Worm (Caenorhabditis elegans): ENCODE results near the gene F39H12.1.

F39H12.1 gene

DNA sequence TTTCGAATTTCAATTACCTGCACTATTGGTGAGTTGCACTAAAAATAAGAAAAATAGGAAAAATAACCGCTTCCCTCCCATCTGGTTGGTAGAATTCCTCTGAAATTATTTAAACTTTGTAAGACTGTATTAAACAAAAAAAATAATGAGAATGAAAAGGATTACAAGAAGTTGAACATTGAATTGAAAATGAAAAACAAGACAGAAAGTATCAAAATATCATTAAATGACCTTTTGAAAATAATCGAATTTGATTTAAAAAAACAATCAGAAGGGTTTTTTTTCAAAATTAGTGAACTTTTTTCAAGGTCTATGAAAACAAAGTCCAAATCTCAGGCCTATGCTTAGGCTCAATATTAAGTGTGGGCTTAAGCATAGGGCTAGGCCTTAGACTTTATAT, 16.8 kb downstream of the F39H12.1 start, which contains the start of gene igcm-1:
TSS of gene igcm-1 (minus strand) at position 101 of the 400 bp plus-strand sequence.
- TF ChIP-seq hmg-1.2 (GFP tag; IDR thresholded peaks at IDR 0.05) (no peak), nfyb-1 (GFP tag; IDR thresholded peaks at IDR 0.05) (no peak), athp-1 (tag; optimal IDR thresholded peaks at IDR 0.05) (no peak), tlf-1 (GFP tag; optimal IDR thresholded peaks at IDR 0.05) (no peak), ccch-3 (GFP tag; optimal IDR thresholded peaks at IDR 0.05) (no peak), F23B12.7 (tag; optimal IDR thresholded peaks at IDR 0.05; ENCODE audit: insufficient read depth) (no peak), gei-17 (GFP tag; optimal IDR thresholded peaks at IDR 0.05) (no peak), lsl-1 (GFP tag; optimal IDR thresholded peaks at IDR 0.05) (no peak), F57A8.1 (GFP tag; optimal IDR thresholded peaks at IDR 0.05) (no peak), atf-7 (tag; optimal IDR thresholded peaks at IDR 0.05) (no peak), mxl-1 (tag; optimal IDR thresholded peaks at IDR 0.05) (no peak), madf-3 (GFP tag; IDR thresholded peaks at IDR 0.05) (no peak), rec-8 (tag; optimal IDR thresholded peaks at IDR 0.05) (no peak), K11D2.4 (GFP tag; IDR thresholded peaks at IDR 0.05) (no peak), bed-1 (GFP tag; IDR thresholded peaks at IDR 0.05) (no peak)

DNA sequence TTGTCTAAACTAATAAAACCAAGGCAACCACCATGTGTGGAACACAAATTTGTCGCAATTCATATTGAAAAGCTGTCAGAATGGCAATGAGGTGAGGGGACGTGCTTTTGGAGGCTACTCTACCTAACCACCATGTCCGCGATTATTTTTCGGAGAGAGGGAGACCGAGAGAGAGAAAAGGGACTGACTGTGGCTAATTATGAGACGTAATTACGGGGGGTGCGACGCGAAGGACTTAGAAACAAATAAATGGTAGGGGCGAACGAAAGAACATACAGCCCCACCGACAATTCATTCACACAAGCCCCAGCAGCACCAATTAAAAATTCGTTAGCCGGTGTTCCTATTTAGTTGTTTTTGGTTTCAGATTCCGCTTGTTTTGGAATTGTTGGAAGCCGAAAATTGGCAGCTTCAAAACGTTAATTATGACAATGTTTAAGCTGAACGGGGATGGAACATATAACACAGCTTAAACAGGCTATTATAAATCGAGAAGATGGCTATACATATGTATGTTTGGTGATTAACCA, 18.2 kb downstream of the F39H12.1 start:
- TF ChIP-seq ekl-4 (GFP tag; IDR thresholded peaks at IDR 0.05) (no peak), hmg-20 (GFP tag; IDR thresholded peaks at IDR 0.05) (no peak), F57A8.1 (GFP tag; optimal IDR thresholded peaks at IDR 0.05) (no peak), C06A6.2 (GFP tag; conservative IDR thresholded peaks at IDR 0.05) (no peak), ets-4 (GFP tag; optimal IDR thresholded peaks at IDR 0.05) (no peak), nhr-120 (GFP tag; IDR thresholded peaks at IDR 0.05) (no peak), hrde-1 (tag; optimal IDR thresholded peaks at IDR 0.05; ENCODE audit: borderline replicate concordance) (no peak), hsf-1 (GFP tag; IDR thresholded peaks at IDR 0.05) (no peak), B0035.1 (tag; optimal IDR thresholded peaks at IDR 0.05) (no peak), ama-1 (optimal IDR thresholded peaks at IDR 0.05) (no peak), ama-1 (GFP tag; optimal IDR thresholded peaks at IDR 0.05) (no peak), lir-1 (GFP tag; conservative IDR thresholded peaks at IDR 0.05) (no peak), nhr-179 (tag; optimal IDR thresholded peaks at IDR 0.05) (no peak), snpc-4 (GFP tag; optimal IDR thresholded peaks at IDR 0.05) (no peak), snpc-4 (tag; optimal IDR thresholded peaks at IDR 0.05) (no peak), xnd-1 (tag; optimal IDR thresholded peaks at IDR 0.05) (no peak), ztf-22 (GFP tag; optimal IDR thresholded peaks at IDR 0.05) (no peak)

DNA sequence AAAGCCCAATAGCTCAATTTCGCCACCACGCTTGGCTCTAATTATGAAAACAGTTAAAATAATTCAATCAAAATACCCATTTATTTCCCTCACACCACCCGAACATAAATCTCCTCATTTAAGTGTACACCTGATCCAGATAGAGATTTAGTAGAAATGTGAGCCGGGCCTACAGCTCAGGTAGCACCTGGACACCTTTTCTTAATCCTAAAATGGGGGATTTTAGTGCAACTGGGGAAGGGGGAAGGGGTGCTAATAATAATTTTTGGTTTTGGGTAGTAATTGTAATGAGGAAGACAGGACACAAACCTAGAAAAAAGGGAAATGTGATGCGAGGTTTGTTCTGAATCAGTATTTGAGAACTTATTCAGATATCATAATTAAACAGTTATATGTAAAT, 19.0 kb downstream of the F39H12.1 start:
- TF ChIP-seq let-607 (tag; optimal IDR thresholded peaks at IDR 0.05): no peak

DNA sequence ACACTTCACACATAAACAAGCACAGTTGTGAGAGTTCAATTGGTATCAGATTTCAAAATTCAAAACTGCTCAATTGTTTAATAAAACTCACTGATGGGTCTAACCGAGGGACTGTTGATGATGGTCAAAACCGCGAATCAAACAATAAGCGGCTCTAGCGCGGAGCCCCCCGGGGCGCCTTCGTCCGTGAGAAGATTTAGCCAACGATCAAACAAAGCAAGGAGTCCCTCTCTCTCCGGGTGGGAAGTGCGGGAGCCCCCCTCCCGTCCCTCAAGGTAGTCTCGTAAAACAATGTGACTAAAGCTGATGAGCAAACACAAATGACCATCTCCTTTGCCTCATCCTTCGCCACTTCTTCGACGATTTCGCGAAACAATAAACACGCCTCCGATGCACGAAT, 23.1 kb downstream of the F39H12.1 start:
- TF ChIP-seq madf-3 (GFP tag; IDR thresholded peaks at IDR 0.05) (0 out of 2 replicates have a peak, but pooled peaks have one; percentile 32), F33H1.4 (GFP tag; IDR thresholded peaks at IDR 0.05) (no peak), hsf-1 (GFP tag; IDR thresholded peaks at IDR 0.05) (0 out of 2 replicates have a peak, but pooled peaks have one; percentile 30)

DNA sequence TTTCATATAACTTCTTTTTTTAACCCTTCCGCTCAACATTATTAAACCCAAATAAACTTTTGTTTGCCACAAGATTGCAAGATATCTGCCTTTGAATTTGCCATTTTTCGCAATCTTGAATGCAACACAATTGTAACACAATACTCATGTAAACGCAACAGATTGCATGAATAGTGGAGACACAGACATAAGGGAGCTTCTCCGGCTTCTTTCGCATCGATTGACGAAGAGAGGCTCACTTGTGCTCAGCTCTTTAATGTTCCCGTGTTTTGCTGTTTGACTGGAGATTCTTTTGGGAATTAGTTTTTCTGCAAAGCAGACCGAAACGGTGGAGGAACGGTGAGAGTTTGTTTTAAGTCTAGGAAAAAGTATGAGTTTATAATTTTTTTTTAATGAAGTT, 24.8 kb downstream of the F39H12.1 start, which contains the start of gene F56F10.2:
TSS of gene F56F10.2 (plus strand) at position 215 of the 400 bp plus-strand sequence.
- TF ChIP-seq dpff-1 (tag; optimal IDR thresholded peaks at IDR 0.05): no peak
- no peak for TF ChIP-seq die-1 (tag; optimal IDR thresholded peaks at IDR 0.05)
- TF ChIP-seq T26A5.8 (tag; optimal IDR thresholded peaks at IDR 0.05): no peak
- TF ChIP-seq rcor-1 (GFP tag; IDR thresholded peaks at IDR 0.05): no peak
- no peak for TF ChIP-seq aptf-2 (GFP tag; conservative IDR thresholded peaks at IDR 0.05)
- TF ChIP-seq attf-3 (GFP tag; conservative IDR thresholded peaks at IDR 0.05): no peak
- no peak for TF ChIP-seq efl-1 (GFP tag; optimal IDR thresholded peaks at IDR 0.05)
- TF ChIP-seq Y79H2A.3 (GFP tag; conservative IDR thresholded peaks at IDR 0.05): no peak
- no peak for TF ChIP-seq K11D2.4 (GFP tag; IDR thresholded peaks at IDR 0.05)
- TF ChIP-seq mes-4 (tag; optimal IDR thresholded peaks at IDR 0.05): no peak
- TF ChIP-seq atf-7 (tag; optimal IDR thresholded peaks at IDR 0.05): no peak
- no peak for TF ChIP-seq Y95B8A.8 (GFP tag; IDR thresholded peaks at IDR 0.05)
- no peak for TF ChIP-seq lin-26 (GFP tag; IDR thresholded peaks at IDR 0.05)

All from whole organism, young adult.